Fruit fly (Drosophila melanogaster) whole organism, embryonic: ENCODE data around the gene CG15019.
A peak's percentile ranks its signal among the peaks of the same experiment; 100 is the strongest.

Source experiments
- Adf1 ChIP-seq: fragments of 200-800 bp; sonication (Bioruptor generic); IDR thresholded peaks from 2 replicates; pipeline ENCODE4 v1.3.6; 2022; ENCODE audit warnings: missing biosample characterization, missing genetic modification characterization
- CG10959 ChIP-seq: fragments of 200-800 bp; sonication (Bioruptor generic); IDR thresholded peaks from 2 replicates; pipeline ENCODE4 v1.3.6; 2022; ENCODE audit warnings: missing biosample characterization, missing genetic modification characterization
- CG11504 ChIP-seq: fragments of 200-800 bp; sonication (Bioruptor generic); optimal IDR thresholded peaks from 3 replicates; lab custom pipeline; 2019; ENCODE audit warnings: missing biosample characterization, mild to moderate bottlenecking, missing genetic modification characterization, moderate library complexity
- CG12391 ChIP-seq: fragments of 200-800 bp; sonication (Bioruptor generic); optimal IDR thresholded peaks from 3 replicates; lab custom pipeline; 2018; ENCODE audit warnings: missing biosample characterization, mild to moderate bottlenecking, missing genetic modification characterization, moderate library complexity
- CG14965 ChIP-seq: fragments of 200-800 bp; sonication (Bioruptor generic); optimal IDR thresholded peaks from 2 replicates; lab custom pipeline; 2016; ENCODE audit warnings: missing biosample characterization, missing genetic modification characterization, borderline replicate concordance
- CG1647 ChIP-seq: fragments of 200-800 bp; sonication (Bioruptor generic); optimal IDR thresholded peaks from 3 replicates; lab custom pipeline; 2016; ENCODE audit warnings: missing biosample characterization, missing genetic modification characterization
- CG16863 ChIP-seq: fragments of 200-800 bp; sonication (Bioruptor generic); optimal IDR thresholded peaks from 3 replicates; lab custom pipeline; 2016; ENCODE audit warnings: missing biosample characterization, missing genetic modification characterization
- CG17359 ChIP-seq: fragments of 200-800 bp; sonication (Bioruptor generic); optimal IDR thresholded peaks from 3 replicates; lab custom pipeline; 2018; ENCODE audit warnings: missing biosample characterization, mild to moderate bottlenecking, missing genetic modification characterization, moderate library complexity
- CG17612 ChIP-seq: fragments of 200-800 bp; sonication (Bioruptor generic); IDR thresholded peaks from 2 replicates; pipeline ENCODE4 v1.3.6; 2022; ENCODE audit warnings: missing biosample characterization, missing genetic modification characterization
- CG1792 ChIP-seq: fragments of 200-800 bp; sonication (Bioruptor generic); optimal IDR thresholded peaks from 2 replicates; lab custom pipeline; 2016; ENCODE audit warnings: missing biosample characterization, missing genetic modification characterization
- CG18262 ChIP-seq: fragments of 200-800 bp; optimal IDR thresholded peaks from 3 replicates; lab custom pipeline; 2019; ENCODE audit warnings: missing biosample characterization, mild to moderate bottlenecking, missing genetic modification characterization, moderate library complexity
- CG2678 ChIP-seq: fragments of 200-800 bp; sonication (Bioruptor generic); optimal IDR thresholded peaks from 3 replicates; lab custom pipeline; 2019; ENCODE audit warnings: missing biosample characterization, mild to moderate bottlenecking, missing genetic modification characterization, moderate library complexity
- CG2712 ChIP-seq: fragments of 200-800 bp; optimal IDR thresholded peaks from 3 replicates; lab custom pipeline; 2019; ENCODE audit warnings: missing biosample characterization, mild to moderate bottlenecking, missing genetic modification characterization, moderate library complexity
- CG31224 ChIP-seq: fragments of 200-800 bp; sonication (Bioruptor generic); IDR thresholded peaks from 2 replicates; pipeline ENCODE4 v1.3.6; 2022; ENCODE audit warnings: missing biosample characterization, missing genetic modification characterization
- CG31441 ChIP-seq: fragments of 200-800 bp; sonication (Bioruptor generic); IDR thresholded peaks from 2 replicates; pipeline ENCODE4 v1.3.6; 2022; ENCODE audit warnings: missing biosample characterization, missing genetic modification characterization
- CG33557 ChIP-seq: fragments of 200-800 bp; sonication (Bioruptor generic); optimal IDR thresholded peaks from 2 replicates; lab custom pipeline; 2019; ENCODE audit warnings: missing biosample characterization, mild to moderate bottlenecking, missing genetic modification characterization, moderate library complexity
- CG4404 ChIP-seq: fragments of 200-800 bp; sonication (Bioruptor generic); IDR thresholded peaks from 2 replicates; pipeline ENCODE4 v1.3.6; 2022; ENCODE audit warnings: missing biosample characterization, missing genetic modification characterization
- CG6654 ChIP-seq: fragments of 200-800 bp; sonication (Bioruptor generic); optimal IDR thresholded peaks from 2 replicates; lab custom pipeline; 2017; ENCODE audit warnings: missing biosample characterization, mild to moderate bottlenecking, missing genetic modification characterization
- CG7786 ChIP-seq: fragments of 200-800 bp; sonication (Bioruptor generic); optimal IDR thresholded peaks from 2 replicates; lab custom pipeline; 2016; ENCODE audit warnings: missing biosample characterization, missing genetic modification characterization
- CG9215 ChIP-seq: fragments of 200-800 bp; sonication (Bioruptor generic); IDR thresholded peaks from 2 replicates; pipeline ENCODE4 v1.3.6; 2022; ENCODE audit warnings: missing biosample characterization, missing genetic modification characterization
- CrebB ChIP-seq: fragments of 200-800 bp; sonication (Bioruptor generic); optimal IDR thresholded peaks from 3 replicates; lab custom pipeline; 2018; ENCODE audit warnings: missing biosample characterization, mild to moderate bottlenecking, missing genetic modification characterization
- Deaf1 ChIP-seq: fragments of 200-800 bp; optimal IDR thresholded peaks from 3 replicates; lab custom pipeline; 2019; ENCODE audit warnings: missing biosample characterization, mild to moderate bottlenecking, missing genetic modification characterization, moderate library complexity
- Ets65A ChIP-seq: fragments of 200-800 bp; sonication (Bioruptor generic); peaks from one replicate; lab custom pipeline; 2016; ENCODE audit warnings: missing biosample characterization, missing genetic modification characterization
- Fer3 ChIP-seq: fragments of 200-800 bp; sonication (Bioruptor generic); optimal IDR thresholded peaks from 2 replicates; lab custom pipeline; 2018; ENCODE audit warnings: missing biosample characterization, mild to moderate bottlenecking, missing genetic modification characterization, moderate library complexity
- GATAe ChIP-seq: fragments of 200-800 bp; sonication (Bioruptor generic); conservative IDR thresholded peaks from 2 replicates; pipeline ENCODE4 v1.3.6; 2022; ENCODE audit warnings: missing biosample characterization, missing genetic modification characterization
- H2.0 ChIP-seq: fragments of 200-800 bp; sonication (Bioruptor generic); IDR thresholded peaks from 2 replicates; pipeline ENCODE4 v1.3.6; 2022; ENCODE audit warnings: missing biosample characterization, missing genetic modification characterization
- Lim3 ChIP-seq: fragments of 200-800 bp; sonication (Bioruptor generic); IDR thresholded peaks from 2 replicates; pipeline ENCODE4 v1.3.6; 2022; ENCODE audit warnings: missing biosample characterization, missing genetic modification characterization
- Oaz ChIP-seq: fragments of 200-800 bp; sonication (Bioruptor generic); IDR thresholded peaks from 2 replicates; pipeline ENCODE4 v1.3.6; 2022; ENCODE audit warnings: missing biosample characterization, missing genetic modification characterization
- Oli ChIP-seq: fragments of 200-800 bp; sonication (Bioruptor generic); optimal IDR thresholded peaks from 2 replicates; lab custom pipeline; 2018; ENCODE audit warnings: missing biosample characterization, mild to moderate bottlenecking, missing genetic modification characterization, moderate library complexity
- Opbp ChIP-seq: fragments of 200-800 bp; sonication (Bioruptor generic); IDR thresholded peaks from 3 replicates; pipeline ENCODE4 v1.3.6; 2022; ENCODE audit warnings: missing biosample characterization, missing genetic modification characterization; ENCODE audit not compliant: partially characterized antibody
- Sox100B ChIP-seq: fragments of 200-800 bp; sonication (Bioruptor generic); optimal IDR thresholded peaks from 3 replicates; lab custom pipeline; 2018; ENCODE audit warnings: missing biosample characterization, mild to moderate bottlenecking, missing genetic modification characterization
- Sox102F ChIP-seq: fragments of 200-800 bp; sonication (Bioruptor generic); optimal IDR thresholded peaks from 2 replicates; lab custom pipeline; 2018; ENCODE audit warnings: missing biosample characterization, mild to moderate bottlenecking, missing genetic modification characterization, moderate library complexity
- Ssrp ChIP-seq: fragments of 200-800 bp; sonication (Bioruptor generic); optimal IDR thresholded peaks from 2 replicates; lab custom pipeline; 2018; ENCODE audit warnings: missing biosample characterization, mild to moderate bottlenecking, missing genetic modification characterization, moderate library complexity
- Usf ChIP-seq: fragments of 200-800 bp; sonication (Bioruptor generic); optimal IDR thresholded peaks from 2 replicates; lab custom pipeline; 2017; ENCODE audit warnings: missing genotype, missing biosample characterization, missing genetic modification characterization
- bsh ChIP-seq, 2 experiments: fragments of 200-800 bp; sonication (Bioruptor generic); optimal IDR thresholded peaks; 2 replicates each; lab custom pipeline; 2017 to 2018; ENCODE audit warnings: mild to moderate bottlenecking in 2 of 2, missing biosample characterization in 2 of 2, missing genetic modification characterization in 2 of 2, moderate library complexity in 1 of 2
- cato ChIP-seq: fragments of 200-800 bp; sonication (Bioruptor generic); optimal IDR thresholded peaks from 2 replicates; lab custom pipeline; 2016; ENCODE audit warnings: missing biosample characterization, missing genetic modification characterization, borderline replicate concordance
- chn ChIP-seq: fragments of 200-800 bp; sonication (Bioruptor generic); optimal IDR thresholded peaks from 2 replicates; lab custom pipeline; 2016; ENCODE audit warnings: missing biosample characterization, missing genetic modification characterization
- gce ChIP-seq: fragments of 200-800 bp; sonication (Bioruptor generic); IDR thresholded peaks from 3 replicates; pipeline ENCODE4 v1.3.6; 2022; ENCODE audit warnings: missing biosample characterization, missing genetic modification characterization
- gem ChIP-seq: fragments of 200-800 bp; sonication (Bioruptor generic); optimal IDR thresholded peaks from 2 replicates; lab custom pipeline; 2019; ENCODE audit warnings: missing biosample characterization, mild to moderate bottlenecking, missing genetic modification characterization, moderate library complexity
- inv ChIP-seq: fragments of 200-800 bp; sonication (Bioruptor generic); IDR thresholded peaks from 2 replicates; pipeline ENCODE4 v1.3.6; 2022; ENCODE audit warnings: missing biosample characterization, missing genetic modification characterization; ENCODE audit not compliant: partially characterized antibody
- lab ChIP-seq: fragments of 200-800 bp; sonication (Bioruptor generic); optimal IDR thresholded peaks from 3 replicates; lab custom pipeline; 2017; ENCODE audit warnings: missing biosample characterization, missing genetic modification characterization, mild to moderate bottlenecking, moderate library complexity, missing genetic modification reagents
- lilli ChIP-seq: fragments of 200-800 bp; sonication (Bioruptor generic); optimal IDR thresholded peaks from 3 replicates; lab custom pipeline; 2016; ENCODE audit warnings: missing biosample characterization, missing genetic modification characterization
- phol ChIP-seq: fragments of 200-800 bp; sonication (Bioruptor generic); optimal IDR thresholded peaks from 3 replicates; lab custom pipeline; 2018; ENCODE audit warnings: missing biosample characterization, mild to moderate bottlenecking, missing genetic modification characterization, moderate library complexity
- pnt ChIP-seq: fragments of 200-800 bp; sonication (Bioruptor generic); optimal IDR thresholded peaks from 3 replicates; lab custom pipeline; 2016; ENCODE audit warnings: missing biosample characterization, missing genetic modification characterization
- sd ChIP-seq: fragments of 200-800 bp; sonication (Bioruptor generic); optimal IDR thresholded peaks from 3 replicates; lab custom pipeline; 2018; ENCODE audit warnings: missing biosample characterization, mild to moderate bottlenecking, missing genetic modification characterization, moderate library complexity
- tio ChIP-seq: fragments of 200-800 bp; sonication (Bioruptor generic); optimal IDR thresholded peaks from 2 replicates; lab custom pipeline; 2017; ENCODE audit warnings: missing biosample characterization, missing genetic modification characterization, inconsistent platforms

Gene CG15019

DNA sequence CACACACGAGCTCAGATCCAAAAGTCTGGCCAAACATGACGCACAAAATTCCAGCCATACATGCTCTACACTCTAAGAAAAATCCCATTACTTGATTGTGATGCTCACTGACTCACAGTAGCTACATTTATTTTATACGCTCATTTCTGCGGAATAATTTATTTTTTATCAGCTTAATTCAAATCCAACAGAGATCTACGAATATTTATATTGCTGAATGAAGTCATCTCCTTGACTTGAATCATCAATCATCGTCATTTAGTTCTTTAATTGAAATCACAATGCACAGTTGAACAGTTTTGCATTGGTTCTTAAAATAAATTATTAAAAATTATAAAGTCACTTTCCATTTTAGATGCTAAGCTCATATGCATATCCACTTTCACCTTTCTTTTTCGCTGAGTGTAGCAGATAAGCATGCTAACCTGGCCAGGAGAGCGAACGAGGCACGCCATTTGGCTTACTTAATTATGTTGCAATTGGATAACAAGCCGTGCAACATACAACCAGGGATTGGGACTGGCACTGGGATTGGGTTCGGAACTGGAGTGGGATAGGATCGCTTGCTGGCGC, 10.3 kb downstream of the CG15019 start:
- peak; percentile 1 for TF ChIP-seq CG2712 (tag; lab: Kevin White, UChicago)
- TF ChIP-seq CG18262, result peak; percentile 30
- no peak for TF ChIP-seq CG17612 (GFP tag; lab: Robert Waterston, UW)
- TF ChIP-seq CG17359, result no peak
- no peak for TF ChIP-seq Adf1 (GFP tag; lab: Robert Waterston, UW)
- TF ChIP-seq Usf (GFP tag; lab: Kevin White, UChicago), result no peak
- TF ChIP-seq pnt, result no peak
- no peak for TF ChIP-seq Opbp (GFP tag; lab: Robert Waterston, UW)
- no peak for TF ChIP-seq CG31224 (GFP tag; lab: Robert Waterston, UW)
- TF ChIP-seq Sox100B (GFP tag; lab: Kevin White, UChicago), result no peak
- TF ChIP-seq H2.0 (GFP tag; lab: Robert Waterston, UW), result no peak
- peak; percentile 53 for TF ChIP-seq sd (tag; lab: Kevin White, UChicago)
- no peak for TF ChIP-seq gce (GFP tag; lab: Robert Waterston, UW)
- TF ChIP-seq CG7786, result no peak
- no peak for TF ChIP-seq Oaz
- no peak for TF ChIP-seq CG10959 (GFP tag; lab: Robert Waterston, UW)
- no peak for TF ChIP-seq CrebB (tag; lab: Kevin White, UChicago)
- TF ChIP-seq CG4404 (GFP tag; lab: Robert Waterston, UW), result no peak
- TF ChIP-seq tio, result peak; percentile 6
- TF ChIP-seq cato (GFP tag; lab: Kevin White, UChicago), result no peak
- no peak for TF ChIP-seq CG16863
- no peak for TF ChIP-seq CG1647 (GFP tag; lab: Kevin White, UChicago)
- TF ChIP-seq gem, result peak; percentile 5
- TF ChIP-seq CG14965 (GFP tag; lab: Kevin White, UChicago), result no peak
- no peak for TF ChIP-seq Deaf1
- peak; percentile 7 for TF ChIP-seq Ssrp (tag; lab: Kevin White, UChicago)
- no peak for TF ChIP-seq bsh (GFP tag; optimal IDR thresholded peaks at IDR 0.05; lab: Kevin White, UChicago)
- no peak for TF ChIP-seq Lim3
- peak; percentile 27 for TF ChIP-seq CG11504 (tag; lab: Kevin White, UChicago)
- no peak for TF ChIP-seq GATAe
- no peak for TF ChIP-seq chn
- peak; percentile 3 for TF ChIP-seq phol (tag; lab: Kevin White, UChicago)
- no peak for TF ChIP-seq CG33557
- peak; percentile 2 for TF ChIP-seq CG12391 (tag; lab: Kevin White, UChicago)
- no peak for TF ChIP-seq lab (GFP tag; lab: Kevin White, UChicago)
- no peak for TF ChIP-seq CG9215 (GFP tag; lab: Robert Waterston, UW)
- TF ChIP-seq Ets65A (GFP tag; lab: Kevin White, UChicago), result peak; percentile 15
- TF ChIP-seq inv, result no peak
- peak; percentile 9 for TF ChIP-seq Sox102F
- no peak for TF ChIP-seq lilli
- TF ChIP-seq CG1792, result no peak
- TF ChIP-seq CG6654, result no peak
- TF ChIP-seq CG31441 (GFP tag; lab: Robert Waterston, UW), result 0 out of 2 replicates have a peak, but pooled peaks have one; percentile 13
- peak; percentile 11 for TF ChIP-seq Oli (tag; lab: Kevin White, UChicago)
- TF ChIP-seq Fer3 (tag; lab: Kevin White, UChicago), result no peak
- TF ChIP-seq CG2678 (tag; lab: Kevin White, UChicago), result peak; percentile 10
